Worm (Caenorhabditis elegans) whole organism, late embryonic: Measurements from ENCODE around the gene wrt-10.

Experiments
- C08G9.2 ChIP-seq: sonication (generic microtip); optimal IDR thresholded peaks from 2 replicates; lab custom pipeline; 2016; ENCODE audit warnings: mild to moderate bottlenecking, missing genetic modification characterization, moderate library complexity, missing compliant biosample characterization
- ama-1 ChIP-seq: fragments of 150-350 bp; optimal IDR thresholded peaks from 2 replicates; lab custom pipeline; 2014
- ceh-2 ChIP-seq: sonication (generic microtip); optimal IDR thresholded peaks from 2 replicates; lab custom pipeline; 2016; ENCODE audit warnings: missing genotype, missing genetic modification characterization, missing compliant biosample characterization
- ceh-6 ChIP-seq: fragments of 200-800 bp; sonication (Bioruptor generic); optimal IDR thresholded peaks from 2 replicates; lab custom pipeline; 2018; ENCODE audit warnings: mild to moderate bottlenecking, missing genetic modification characterization, missing compliant biosample characterization
- fkh-10 ChIP-seq: fragments of 150-350 bp; optimal IDR thresholded peaks from 2 replicates; lab custom pipeline; 2014; ENCODE audit warnings: missing biosample characterization, missing genetic modification reagents, missing genetic modification characterization
- lin-11 ChIP-seq: fragments of 200-800 bp; sonication (Bioruptor generic); optimal IDR thresholded peaks from 2 replicates; lab custom pipeline; 2018; ENCODE audit warnings: mild to moderate bottlenecking, missing genetic modification characterization, missing compliant biosample characterization
- nfya-1 ChIP-seq: sonication (generic microtip); optimal IDR thresholded peaks from 2 replicates; lab custom pipeline; 2017; ENCODE audit warnings: missing genetic modification characterization, mild to moderate bottlenecking, missing compliant biosample characterization, antibody characterized with exemption, moderate library complexity
- pag-3 ChIP-seq: sonication (generic microtip); optimal IDR thresholded peaks from 2 replicates; lab custom pipeline; 2016; ENCODE audit warnings: missing compliant biosample characterization, missing genetic modification characterization, borderline replicate concordance
- pha-4 ChIP-seq: fragments of 150-350 bp; optimal IDR thresholded peaks from 2 replicates; lab custom pipeline; 2018; ENCODE audit warnings: missing biosample characterization, missing genetic modification reagents, missing genetic modification characterization
- pqm-1 ChIP-seq: sonication (generic microtip); optimal IDR thresholded peaks from 2 replicates; lab custom pipeline; 2016; ENCODE audit warnings: missing genetic modification characterization, missing compliant biosample characterization
- unc-3 ChIP-seq, 2 experiments: fragments of 200-800 bp in 1 of 2; sonication (Bioruptor generic) in 1 of 2; sonication (generic microtip) in 1 of 2; conservative IDR thresholded peaks in 1 of 2; optimal IDR thresholded peaks in 1 of 2; 2 replicates each; pipeline versions ENCODE4 v1.3.6 to Lab custom; 2016 to 2022; ENCODE audit warnings: missing compliant biosample characterization in 2 of 2, missing genetic modification characterization in 2 of 2, missing genetic modification reagents in 1 of 2

DNA sequence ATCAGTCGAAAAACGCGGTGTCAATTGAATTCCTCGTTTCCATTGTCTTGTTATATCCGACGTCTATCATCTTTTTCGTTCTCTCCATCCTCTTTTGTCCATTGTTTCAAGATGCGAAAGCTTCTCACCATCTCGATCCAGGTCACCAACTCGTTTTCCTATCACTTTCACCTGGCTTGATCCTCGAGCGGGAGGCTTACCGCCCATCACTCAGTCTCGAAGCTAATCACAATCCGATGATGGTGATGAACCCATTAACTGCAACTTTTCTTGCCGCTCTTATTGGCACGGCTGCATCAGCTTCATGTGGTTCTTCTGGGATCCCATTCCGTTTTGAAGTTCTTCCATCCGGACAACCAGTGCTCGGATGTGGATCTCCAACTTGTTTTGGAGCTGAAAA, 3.4 kb downstream of the wrt-10 start, which contains the start of gene wrt-1:
- no peak for TF ChIP-seq ceh-2 (tag; lab: Kevin White, UChicago)
- no peak for TF ChIP-seq ceh-6
- TF ChIP-seq ama-1 (lab: Kevin White, UChicago): no peak
- no peak for TF ChIP-seq pqm-1 (tag; lab: Kevin White, UChicago)
- no peak for TF ChIP-seq nfya-1
- TF ChIP-seq lin-11 (tag; lab: Kevin White, UChicago): no peak
- no peak for TF ChIP-seq pha-4
- no peak for TF ChIP-seq fkh-10
- TF ChIP-seq unc-3 (GFP tag; conservative IDR thresholded peaks at IDR 0.05; lab: Robert Waterston, UW): no peak
- no peak for TF ChIP-seq unc-3 (tag; optimal IDR thresholded peaks at IDR 0.05; lab: Kevin White, UChicago)
- TF ChIP-seq pag-3 (tag; lab: Kevin White, UChicago): no peak
- TF ChIP-seq C08G9.2 (tag; lab: Kevin White, UChicago): no peak
